Worm (Caenorhabditis elegans): ENCODE measurements around the gene eef-1G.

DNA sequence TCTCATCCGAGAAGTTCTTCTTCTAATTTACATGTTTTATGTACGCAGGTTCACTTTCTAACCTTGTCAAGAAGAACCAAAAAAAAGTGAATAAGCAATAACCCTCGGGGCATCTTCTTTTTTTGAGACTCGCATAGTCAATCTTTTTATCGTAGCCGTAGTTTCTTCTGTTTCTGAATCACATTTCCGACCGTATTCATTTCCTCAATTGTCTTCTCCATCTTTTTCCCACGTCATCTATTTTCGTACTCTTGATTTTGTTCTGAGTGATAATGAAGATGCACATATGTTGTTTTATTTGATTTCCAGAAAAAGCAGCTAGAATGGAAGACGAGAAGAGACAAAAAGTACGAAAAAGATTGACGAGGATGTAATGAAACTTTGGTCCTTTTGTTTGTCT, 20.6 kb upstream of the eef-1G start:
- TF ChIP-seq snpc-4 (GFP tag; optimal IDR thresholded peaks at IDR 0.05): no peak
- TF ChIP-seq snpc-4 (tag; optimal IDR thresholded peaks at IDR 0.05): no peak
- no peak for TF ChIP-seq egl-44 (GFP tag; IDR thresholded peaks at IDR 0.05)
- no peak for TF ChIP-seq him-1 (tag; optimal IDR thresholded peaks at IDR 0.05)

Measured in whole organism, young adult.